Worm (Caenorhabditis elegans) whole organism, young adult: ENCODE results near the gene F54D12.8.

Experiments used
- B0336.3 ChIP-seq: fragments of 200-800 bp; sonication (Bioruptor generic); IDR thresholded peaks from 2 replicates; pipeline ENCODE4 v1.3.6; 2022; ENCODE audit warnings: missing genetic modification characterization, missing compliant biosample characterization
- D2030.7 ChIP-seq: fragments of 200-800 bp; sonication (Bioruptor generic); IDR thresholded peaks from 2 replicates; pipeline ENCODE4 v1.3.6; 2022; ENCODE audit warnings: missing genetic modification reagents, missing genetic modification characterization, missing compliant biosample characterization
- F10E7.11 ChIP-seq: sonication (generic microtip); optimal IDR thresholded peaks from 2 replicates; lab custom pipeline; 2017; ENCODE audit warnings: mild to moderate bottlenecking, missing genetic modification characterization, moderate library complexity, missing compliant biosample characterization
- F33H1.4 ChIP-seq: fragments of 200-800 bp; sonication (Bioruptor generic); IDR thresholded peaks from 2 replicates; pipeline ENCODE4 v1.3.6; 2022; ENCODE audit warnings: missing genetic modification reagents, missing genetic modification characterization, missing compliant biosample characterization
- F37B4.10 ChIP-seq: fragments of 200-800 bp; sonication (Bioruptor generic); IDR thresholded peaks from 2 replicates; pipeline ENCODE4 v1.3.6; 2022; ENCODE audit warnings: missing genetic modification characterization, missing compliant biosample characterization
- F39B2.1 ChIP-seq: fragments of 200-800 bp; sonication (Bioruptor generic); IDR thresholded peaks from 2 replicates; pipeline ENCODE4 v1.3.6; 2022; ENCODE audit warnings: missing genetic modification reagents, missing genetic modification characterization, missing compliant biosample characterization
- K11D2.4 ChIP-seq: fragments of 200-800 bp; sonication (Bioruptor generic); IDR thresholded peaks from 2 replicates; pipeline ENCODE4 v1.3.6; 2022; ENCODE audit warnings: missing genetic modification reagents, missing genetic modification characterization, missing compliant biosample characterization
- K12H6.12 ChIP-seq: fragments of 200-800 bp; sonication (Bioruptor generic); optimal IDR thresholded peaks from 2 replicates; lab custom pipeline; 2018; ENCODE audit warnings: mild to moderate bottlenecking, missing genetic modification characterization, missing compliant biosample characterization
- T26A5.8 ChIP-seq: sonication (generic microtip); optimal IDR thresholded peaks from 2 replicates; lab custom pipeline; 2016; ENCODE audit warnings: missing genetic modification characterization, missing compliant biosample characterization
- Y56A3A.18 ChIP-seq: fragments of 200-800 bp; sonication (Bioruptor generic); IDR thresholded peaks from 2 replicates; pipeline ENCODE4 v1.3.6; 2022; ENCODE audit warnings: missing genetic modification reagents, missing genetic modification characterization, missing compliant biosample characterization
- aptf-2 ChIP-seq: fragments of 200-800 bp; sonication (Bioruptor generic); conservative IDR thresholded peaks from 2 replicates; pipeline ENCODE4 v1.3.6; 2022; ENCODE audit warnings: missing genetic modification reagents, missing genetic modification characterization, missing compliant biosample characterization
- attf-6 ChIP-seq: fragments of 200-800 bp; sonication (Bioruptor generic); IDR thresholded peaks from 2 replicates; pipeline ENCODE4 v1.3.6; 2022; ENCODE audit warnings: missing genetic modification reagents, missing genetic modification characterization, missing compliant biosample characterization
- ccch-3 ChIP-seq: fragments of 200-800 bp; sonication (Bioruptor generic); optimal IDR thresholded peaks from 2 replicates; lab custom pipeline; 2018; ENCODE audit warnings: mild to moderate bottlenecking, missing genetic modification characterization, missing compliant biosample characterization
- cebp-2 ChIP-seq: fragments of 200-800 bp; sonication (Bioruptor generic); IDR thresholded peaks from 2 replicates; pipeline ENCODE4 v1.3.6; 2022; ENCODE audit warnings: missing genetic modification characterization, missing compliant biosample characterization
- ceh-100 ChIP-seq: fragments of 200-800 bp; sonication (Bioruptor generic); IDR thresholded peaks from 2 replicates; pipeline ENCODE4 v1.3.6; 2022; ENCODE audit warnings: missing genetic modification reagents, missing genetic modification characterization, missing compliant biosample characterization
- ceh-91 ChIP-seq: fragments of 200-800 bp; sonication (Bioruptor generic); IDR thresholded peaks from 2 replicates; pipeline ENCODE4 v1.3.6; 2022; ENCODE audit warnings: missing genetic modification reagents, missing genetic modification characterization, missing compliant biosample characterization
- chd-7 ChIP-seq: sonication (generic microtip); optimal IDR thresholded peaks from 2 replicates; lab custom pipeline; 2016; ENCODE audit warnings: mild to moderate bottlenecking, missing genetic modification characterization, moderate library complexity, missing compliant biosample characterization
- dox-1 ChIP-seq: fragments of 200-800 bp; sonication (Bioruptor generic); IDR thresholded peaks from 2 replicates; pipeline ENCODE4 v1.3.6; 2022; ENCODE audit warnings: missing genetic modification reagents, missing genetic modification characterization, missing compliant biosample characterization
- egl-18 ChIP-seq: fragments of 200-800 bp; sonication (Bioruptor generic); IDR thresholded peaks from 2 replicates; pipeline ENCODE4 v1.3.6; 2022; ENCODE audit warnings: missing genetic modification reagents, missing genetic modification characterization, missing compliant biosample characterization
- egl-44 ChIP-seq: fragments of 200-800 bp; sonication (Bioruptor generic); IDR thresholded peaks from 2 replicates; pipeline ENCODE4 v1.3.6; 2022; ENCODE audit warnings: missing genetic modification reagents, missing genetic modification characterization, missing compliant biosample characterization
- egrh-3 ChIP-seq: fragments of 200-800 bp; sonication (Bioruptor generic); IDR thresholded peaks from 2 replicates; pipeline ENCODE4 v1.3.6; 2022; ENCODE audit warnings: missing genetic modification reagents, missing genetic modification characterization, missing compliant biosample characterization
- hlh-12 ChIP-seq: sonication (generic microtip); optimal IDR thresholded peaks from 2 replicates; lab custom pipeline; 2016; ENCODE audit warnings: missing genetic modification characterization, missing compliant biosample characterization
- hmg-20 ChIP-seq: fragments of 200-800 bp; sonication (Bioruptor generic); IDR thresholded peaks from 2 replicates; pipeline ENCODE4 v1.3.6; 2022; ENCODE audit warnings: missing genetic modification reagents, missing genetic modification characterization, missing compliant biosample characterization
- hsf-1 ChIP-seq: fragments of 200-800 bp; sonication (Bioruptor generic); IDR thresholded peaks from 2 replicates; pipeline ENCODE4 v1.3.6; 2022; ENCODE audit warnings: missing genetic modification reagents, missing genetic modification characterization, missing compliant biosample characterization
- let-607 ChIP-seq, 2 experiments: fragments of 200-800 bp in 1 of 2; sonication (Bioruptor generic) in 1 of 2; sonication (generic microtip) in 1 of 2; optimal IDR thresholded peaks; 2 replicates each; lab custom pipeline; 2016 to 2018; ENCODE audit warnings: mild to moderate bottlenecking in 2 of 2, missing compliant biosample characterization in 2 of 2, missing genetic modification characterization in 2 of 2, moderate library complexity in 2 of 2, missing genotype in 1 of 2
- lin-26 ChIP-seq: fragments of 200-800 bp; sonication (Bioruptor generic); IDR thresholded peaks from 2 replicates; pipeline ENCODE4 v1.3.6; 2022; ENCODE audit warnings: missing genetic modification reagents, missing genetic modification characterization, missing compliant biosample characterization
- lsy-27 ChIP-seq: sonication (generic microtip); optimal IDR thresholded peaks from 2 replicates; lab custom pipeline; 2017; ENCODE audit warnings: missing genetic modification characterization, mild to moderate bottlenecking, missing compliant biosample characterization, antibody characterized with exemption, missing genotype, borderline replicate concordance; ENCODE audit not compliant: insufficient read depth
- madf-10 ChIP-seq: sonication (generic microtip); optimal IDR thresholded peaks from 2 replicates; lab custom pipeline; 2016; ENCODE audit warnings: mild to moderate bottlenecking, missing genetic modification characterization, missing compliant biosample characterization
- madf-6 ChIP-seq: fragments of 200-800 bp; sonication (Bioruptor generic); IDR thresholded peaks from 2 replicates; pipeline ENCODE4 v1.3.6; 2022; ENCODE audit warnings: missing genetic modification reagents, missing genetic modification characterization, missing compliant biosample characterization
- nfya-1 ChIP-seq: sonication (generic microtip); optimal IDR thresholded peaks from 2 replicates; lab custom pipeline; 2017; ENCODE audit warnings: antibody characterized with exemption, missing compliant biosample characterization, missing genetic modification characterization, borderline replicate concordance; ENCODE audit not compliant: insufficient read depth
- nfyb-1 ChIP-seq: fragments of 200-800 bp; sonication (Bioruptor generic); IDR thresholded peaks from 2 replicates; pipeline ENCODE4 v1.3.6; 2022; ENCODE audit warnings: missing genetic modification reagents, missing genetic modification characterization, missing compliant biosample characterization
- nhr-120 ChIP-seq: fragments of 200-800 bp; sonication (Bioruptor generic); IDR thresholded peaks from 2 replicates; pipeline ENCODE4 v1.3.6; 2022; ENCODE audit warnings: missing genetic modification characterization, missing compliant biosample characterization
- nhr-27 ChIP-seq: fragments of 200-800 bp; sonication (Bioruptor generic); optimal IDR thresholded peaks from 2 replicates; lab custom pipeline; 2018; ENCODE audit warnings: mild to moderate bottlenecking, missing genetic modification characterization, moderate library complexity, missing compliant biosample characterization
- nhr-90 ChIP-seq: sonication (generic microtip); optimal IDR thresholded peaks from 2 replicates; lab custom pipeline; 2016; ENCODE audit warnings: missing genotype, mild to moderate bottlenecking, missing genetic modification characterization, missing compliant biosample characterization
- repo-1 ChIP-seq: sonication (generic microtip); optimal IDR thresholded peaks from 2 replicates; lab custom pipeline; 2017; ENCODE audit warnings: mild to moderate bottlenecking, missing genetic modification characterization, missing compliant biosample characterization
- rpc-1 ChIP-seq, 2 experiments: fragments of 150-350 bp in 1 of 2; sonication (generic microtip) in 1 of 2; optimal IDR thresholded peaks; 2 replicates each; lab custom pipeline; 2014 to 2018; ENCODE audit warnings: missing biosample characterization in 1 of 2, missing genetic modification characterization in 1 of 2, missing genetic modification reagents in 1 of 2, missing genotype in 1 of 2
- sdz-38 ChIP-seq: sonication (generic microtip); optimal IDR thresholded peaks from 2 replicates; lab custom pipeline; 2016; ENCODE audit warnings: missing genotype, missing genetic modification characterization, missing compliant biosample characterization
- tlf-1 ChIP-seq: fragments of 200-800 bp; sonication (Bioruptor generic); optimal IDR thresholded peaks from 2 replicates; lab custom pipeline; 2018; ENCODE audit warnings: mild to moderate bottlenecking, missing genetic modification characterization, missing compliant biosample characterization
- unc-62 ChIP-seq: fragments of 150-350 bp; optimal IDR thresholded peaks from 2 replicates; lab custom pipeline; 2014; ENCODE audit warnings: missing biosample characterization, missing genetic modification reagents, missing genetic modification characterization
- zfh-2 ChIP-seq: fragments of 200-800 bp; sonication (Bioruptor generic); conservative IDR thresholded peaks from 2 replicates; pipeline ENCODE4 v1.3.6; 2022; ENCODE audit warnings: missing genetic modification reagents, missing genetic modification characterization, missing compliant biosample characterization
- zim-3 ChIP-seq: sonication (generic microtip); optimal IDR thresholded peaks from 2 replicates; lab custom pipeline; 2017; ENCODE audit warnings: mild to moderate bottlenecking, missing genetic modification characterization, moderate library complexity, missing compliant biosample characterization
- ztf-18 ChIP-seq: sonication (generic microtip); optimal IDR thresholded peaks from 2 replicates; lab custom pipeline; 2016; ENCODE audit warnings: missing genotype, mild to moderate bottlenecking, missing genetic modification characterization, missing compliant biosample characterization
- ztf-22 ChIP-seq: fragments of 200-800 bp; sonication (Bioruptor generic); optimal IDR thresholded peaks from 2 replicates; lab custom pipeline; 2018; ENCODE audit warnings: mild to moderate bottlenecking, missing genetic modification characterization, moderate library complexity, missing compliant biosample characterization
- ztf-25 ChIP-seq: fragments of 200-800 bp; sonication (Bioruptor generic); IDR thresholded peaks from 2 replicates; pipeline ENCODE4 v1.3.6; 2022; ENCODE audit warnings: missing genetic modification reagents, missing genetic modification characterization, missing compliant biosample characterization
- ztf-26 ChIP-seq: sonication (generic microtip); optimal IDR thresholded peaks from 2 replicates; lab custom pipeline; 2017; ENCODE audit warnings: missing genetic modification characterization, missing compliant biosample characterization
- ztf-28 ChIP-seq: fragments of 200-800 bp; sonication (Bioruptor generic); IDR thresholded peaks from 2 replicates; pipeline ENCODE4 v1.3.6; 2022; ENCODE audit warnings: missing genetic modification reagents, missing genetic modification characterization, missing compliant biosample characterization

The F54D12.8 gene

DNA sequence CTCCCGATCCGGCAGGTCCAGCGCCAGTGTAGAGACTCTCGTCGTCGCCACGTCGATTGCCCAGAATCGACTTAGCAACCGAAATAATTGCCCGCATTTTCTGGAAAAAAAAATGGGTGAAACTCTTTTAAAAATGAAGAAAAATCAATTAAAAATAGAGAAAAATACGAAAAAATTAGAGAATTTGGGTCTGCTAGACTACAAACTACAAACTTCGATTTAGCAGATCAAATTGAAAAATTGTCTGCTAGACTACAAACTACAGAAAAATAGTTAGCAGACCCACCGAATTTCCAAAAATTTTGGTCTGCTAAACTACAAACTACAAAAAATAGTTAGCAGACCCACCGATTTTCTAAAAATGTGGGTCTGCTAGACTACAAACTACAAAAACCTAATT lies 22.9 kb downstream of the F54D12.8 start, which contains the start of gene rog-1:
rog-1 (minus strand) TSS at position 101 of the 400 bp plus-strand sequence.
- TF ChIP-seq ztf-26 (tag; lab: Kevin White, UChicago) (no peak), repo-1 (tag; lab: Kevin White, UChicago) (no peak), F33H1.4 (GFP tag; lab: Robert Waterston, UW) (no peak), ceh-100 (no peak), F39B2.1 (GFP tag; lab: Robert Waterston, UW) (no peak), hlh-12 (tag; lab: Kevin White, UChicago) (no peak), unc-62 (GFP tag; lab: Kevin White, UChicago) (no peak), lin-26 (GFP tag; lab: Robert Waterston, UW) (no peak), aptf-2 (no peak), attf-6 (GFP tag; lab: Robert Waterston, UW) (no peak), ztf-28 (GFP tag; lab: Robert Waterston, UW) (no peak), nfya-1 (tag; lab: Kevin White, UChicago) (no peak), chd-7 (tag; lab: Kevin White, UChicago) (no peak), T26A5.8 (tag; lab: Kevin White, UChicago) (no peak), let-607 (tag; optimal IDR thresholded peaks at IDR 0.05; lab: Kevin White, UChicago) (no peak), ceh-91 (GFP tag; lab: Robert Waterston, UW) (no peak), hsf-1 (GFP tag; lab: Robert Waterston, UW) (no peak), K11D2.4 (no peak), egrh-3 (GFP tag; lab: Robert Waterston, UW) (no peak)

DNA sequence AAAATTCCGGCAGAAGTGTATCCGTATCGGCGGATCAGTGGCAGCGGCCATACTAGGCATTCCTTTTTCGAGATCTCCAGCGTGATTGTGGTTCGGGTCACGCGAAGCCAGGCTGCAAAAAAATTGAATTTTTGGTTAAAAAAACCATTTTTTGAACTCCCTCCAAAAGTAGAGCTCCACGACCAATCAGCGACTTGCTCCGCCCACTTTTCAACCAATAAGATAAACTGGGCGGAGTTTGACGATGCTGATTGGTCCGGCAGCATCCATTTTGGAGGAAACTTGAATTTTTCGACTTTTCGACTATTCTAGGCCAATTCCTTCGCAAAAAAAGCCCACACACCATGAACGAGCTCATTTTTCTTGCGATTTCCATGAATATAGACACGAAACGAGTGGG lies 23.4 kb downstream of the F54D12.8 start:
- TF ChIP-seq sdz-38 (no peak), rpc-1 (optimal IDR thresholded peaks at IDR 0.05; lab: Kevin White, UChicago) (no peak), rpc-1 (tag; optimal IDR thresholded peaks at IDR 0.05; lab: Kevin White, UChicago) (no peak), ccch-3 (GFP tag; lab: Kevin White, UChicago) (no peak), nhr-120 (GFP tag; lab: Robert Waterston, UW) (no peak), zfh-2 (GFP tag; lab: Robert Waterston, UW) (no peak), egl-44 (GFP tag; lab: Robert Waterston, UW) (no peak), tlf-1 (GFP tag; lab: Kevin White, UChicago) (no peak), B0336.3 (no peak)

DNA sequence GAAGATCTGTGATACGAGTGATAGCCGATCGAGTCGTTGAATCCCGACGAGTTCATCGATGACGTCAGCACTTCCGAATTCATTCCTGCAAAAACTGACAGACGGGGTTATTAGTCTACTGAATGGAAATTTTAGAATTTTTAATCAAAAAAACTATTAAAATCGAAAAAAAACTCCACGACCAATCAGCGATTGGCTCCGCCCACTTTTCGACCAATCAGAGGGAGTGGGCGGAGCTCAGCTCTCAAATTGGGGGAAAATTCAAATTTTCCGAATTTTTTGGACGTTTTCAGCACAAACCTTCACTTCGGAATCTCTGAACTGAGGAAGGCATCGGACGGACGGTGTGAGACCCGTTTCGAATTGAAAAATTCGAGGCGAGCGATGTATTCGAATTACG lies 24.9 kb downstream of the F54D12.8 start:
- TF ChIP-seq nfyb-1 (GFP tag; lab: Robert Waterston, UW) (peak; percentile 83), egl-18 (no peak)

DNA sequence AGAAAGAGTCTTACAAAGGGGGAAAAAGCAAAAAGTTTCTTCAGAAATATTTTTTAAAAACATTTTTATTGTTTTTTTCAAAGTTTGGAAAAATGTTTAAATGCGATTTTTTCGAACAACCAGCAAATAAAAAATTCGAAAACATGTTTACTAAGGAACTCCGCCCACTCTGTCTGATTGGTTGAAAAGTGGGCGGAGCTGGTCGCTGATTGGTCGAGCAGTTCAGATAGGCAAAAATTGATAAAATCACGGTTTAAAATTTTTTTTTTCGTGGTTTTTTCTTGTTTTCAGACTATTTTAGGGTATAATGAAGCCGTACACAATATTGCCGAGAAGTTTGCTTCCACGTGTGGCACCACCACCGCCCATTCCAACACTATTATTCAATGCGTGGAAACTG lies 25.7 kb downstream of the F54D12.8 start:
- TF ChIP-seq ztf-18 (tag; lab: Kevin White, UChicago) (no peak), hmg-20 (GFP tag; lab: Robert Waterston, UW) (no peak), ztf-25 (GFP tag; lab: Robert Waterston, UW) (no peak), D2030.7 (GFP tag; lab: Robert Waterston, UW) (no peak), nhr-27 (no peak), ccch-3 (GFP tag; lab: Kevin White, UChicago) (no peak), F37B4.10 (no peak), K12H6.12 (tag; lab: Kevin White, UChicago) (no peak), lsy-27 (tag; lab: Kevin White, UChicago) (no peak), madf-10 (tag; lab: Kevin White, UChicago) (no peak), ztf-22 (GFP tag; lab: Kevin White, UChicago) (no peak), madf-6 (GFP tag; lab: Robert Waterston, UW) (no peak), dox-1 (no peak), zim-3 (tag; lab: Kevin White, UChicago) (no peak), hlh-12 (tag; lab: Kevin White, UChicago) (no peak), cebp-2 (GFP tag; lab: Robert Waterston, UW) (no peak), Y56A3A.18 (GFP tag; lab: Robert Waterston, UW) (no peak), nhr-90 (tag; lab: Kevin White, UChicago) (no peak), F10E7.11 (tag; lab: Kevin White, UChicago) (no peak)
